Worm (Caenorhabditis elegans) whole organism, mixed stage, embryonic: Measurements from ENCODE around the gene C46G7.2.
A peak's percentile ranks its signal among the peaks of the same experiment; 100 is the strongest.

Experiments
- M03D4.4 ChIP-seq: sonication (generic microtip); optimal IDR thresholded peaks from 2 replicates; lab custom pipeline; 2017; ENCODE audit warnings: mild to moderate bottlenecking, missing genetic modification characterization, missing compliant biosample characterization
- bed-3 ChIP-seq: fragments of 200-800 bp; sonication (Bioruptor generic); optimal IDR thresholded peaks from 3 replicates; lab custom pipeline; 2018; ENCODE audit warnings: mild to moderate bottlenecking, missing genetic modification characterization, moderate library complexity, missing compliant biosample characterization
- ceh-39 ChIP-seq: fragments of 150-350 bp; optimal IDR thresholded peaks from 2 replicates; lab custom pipeline; 2014; ENCODE audit warnings: missing biosample characterization, missing genetic modification characterization
- ceh-43 ChIP-seq: fragments of 200-800 bp; sonication (Bioruptor generic); optimal IDR thresholded peaks from 2 replicates; lab custom pipeline; 2018; ENCODE audit warnings: mild to moderate bottlenecking, missing genetic modification characterization, moderate library complexity, missing compliant biosample characterization
- ceh-83 ChIP-seq: fragments of 200-800 bp; sonication (Bioruptor generic); optimal IDR thresholded peaks from 2 replicates; lab custom pipeline; 2018; ENCODE audit warnings: mild to moderate bottlenecking, missing genetic modification characterization, missing compliant biosample characterization
- ces-1 ChIP-seq: fragments of 150-350 bp; optimal IDR thresholded peaks from 2 replicates; lab custom pipeline; 2014; ENCODE audit warnings: missing biosample characterization, missing genetic modification reagents, missing genetic modification characterization
- cnd-1 ChIP-seq: fragments of 200-800 bp; sonication (Bioruptor generic); optimal IDR thresholded peaks from 2 replicates; lab custom pipeline; 2018; ENCODE audit warnings: mild to moderate bottlenecking, missing genetic modification characterization, missing compliant biosample characterization
- drap-1 ChIP-seq: fragments of 200-800 bp; sonication (Bioruptor generic); optimal IDR thresholded peaks from 3 replicates; lab custom pipeline; 2018; ENCODE audit warnings: mild to moderate bottlenecking, missing genetic modification characterization, missing compliant biosample characterization
- elt-1 ChIP-seq: sonication (generic microtip); optimal IDR thresholded peaks from 2 replicates; lab custom pipeline; 2017; ENCODE audit warnings: missing genetic modification characterization, mild to moderate bottlenecking, missing compliant biosample characterization, antibody characterized with exemption, moderate library complexity, borderline replicate concordance; ENCODE audit not compliant: insufficient read depth
- flh-1 ChIP-seq: fragments of 200-800 bp; sonication (Bioruptor generic); optimal IDR thresholded peaks from 2 replicates; lab custom pipeline; 2018; ENCODE audit warnings: mild to moderate bottlenecking, missing genetic modification characterization, moderate library complexity, missing compliant biosample characterization
- ham-2 ChIP-seq: fragments of 200-800 bp; sonication (Bioruptor generic); optimal IDR thresholded peaks from 2 replicates; lab custom pipeline; 2018; ENCODE audit warnings: mild to moderate bottlenecking, missing genetic modification characterization, missing compliant biosample characterization
- hlh-1 ChIP-seq: fragments of 150-350 bp; optimal IDR thresholded peaks from 2 replicates; lab custom pipeline; 2014; ENCODE audit warnings: missing biosample characterization, missing genetic modification reagents, missing genetic modification characterization
- lin-13 ChIP-seq: fragments of 150-350 bp; optimal IDR thresholded peaks from 2 replicates; lab custom pipeline; 2014; ENCODE audit warnings: missing biosample characterization, missing genetic modification characterization
- lin-32 ChIP-seq: fragments of 200-800 bp; sonication (Bioruptor generic); optimal IDR thresholded peaks from 2 replicates; lab custom pipeline; 2018; ENCODE audit warnings: mild to moderate bottlenecking, missing genetic modification characterization, missing compliant biosample characterization
- lsy-2 ChIP-seq: fragments of 150-350 bp; optimal IDR thresholded peaks from 2 replicates; lab custom pipeline; 2014; ENCODE audit warnings: missing biosample characterization, missing genetic modification characterization
- mab-5 ChIP-seq: fragments of 150-350 bp; optimal IDR thresholded peaks from 2 replicates; lab custom pipeline; 2014; ENCODE audit warnings: missing biosample characterization, missing genetic modification characterization
- mls-2 ChIP-seq: sonication (generic microtip); optimal IDR thresholded peaks from 2 replicates; lab custom pipeline; 2016; ENCODE audit warnings: mild to moderate bottlenecking, missing genetic modification characterization, moderate library complexity, missing compliant biosample characterization
- nhr-12 ChIP-seq: fragments of 150-350 bp; optimal IDR thresholded peaks from 2 replicates; lab custom pipeline; 2014; ENCODE audit warnings: missing biosample characterization, missing genetic modification characterization
- nhr-2 ChIP-seq: fragments of 150-350 bp; optimal IDR thresholded peaks from 2 replicates; lab custom pipeline; 2014; ENCODE audit warnings: missing biosample characterization, missing genetic modification characterization
- nhr-237 ChIP-seq: fragments of 150-350 bp; optimal IDR thresholded peaks from 2 replicates; lab custom pipeline; 2014; ENCODE audit warnings: missing biosample characterization, missing genetic modification characterization
- nhr-76 ChIP-seq: sonication (generic microtip); optimal IDR thresholded peaks from 2 replicates; lab custom pipeline; 2017; ENCODE audit warnings: missing biosample characterization, missing genetic modification characterization
- pha-4 ChIP-seq: fragments of 150-350 bp; optimal IDR thresholded peaks from 2 replicates; lab custom pipeline; 2018; ENCODE audit warnings: missing biosample characterization, missing genetic modification reagents, missing genetic modification characterization
- snpc-4 ChIP-seq: fragments of 150-350 bp; optimal IDR thresholded peaks from 2 replicates; lab custom pipeline; 2014; ENCODE audit warnings: missing biosample characterization, missing genetic modification characterization
- sptf-1 ChIP-seq: sonication (generic microtip); optimal IDR thresholded peaks from 2 replicates; lab custom pipeline; 2017; ENCODE audit warnings: mild to moderate bottlenecking, missing genetic modification characterization, moderate library complexity, missing compliant biosample characterization
- tbx-8 ChIP-seq: fragments of 200-800 bp; sonication (Bioruptor generic); optimal IDR thresholded peaks from 2 replicates; lab custom pipeline; 2018; ENCODE audit warnings: mild to moderate bottlenecking, missing genetic modification characterization, moderate library complexity, missing compliant biosample characterization
- unc-120 ChIP-seq: sonication (generic microtip); optimal IDR thresholded peaks from 2 replicates; lab custom pipeline; 2017; ENCODE audit warnings: missing genetic modification characterization, missing compliant biosample characterization; ENCODE audit not compliant: poor library complexity, severe bottlenecking
- unc-62 ChIP-seq: fragments of 150-350 bp; optimal IDR thresholded peaks from 2 replicates; lab custom pipeline; 2014; ENCODE audit warnings: missing biosample characterization, missing genetic modification reagents, missing genetic modification characterization
- zip-8 ChIP-seq: fragments of 150-350 bp; optimal IDR thresholded peaks from 2 replicates; lab custom pipeline; 2014; ENCODE audit warnings: missing biosample characterization, missing genetic modification characterization
- ztf-11 ChIP-seq: fragments of 150-350 bp; optimal IDR thresholded peaks from 2 replicates; lab custom pipeline; 2014; ENCODE audit warnings: missing biosample characterization, missing genetic modification characterization

C46G7.2 gene

DNA sequence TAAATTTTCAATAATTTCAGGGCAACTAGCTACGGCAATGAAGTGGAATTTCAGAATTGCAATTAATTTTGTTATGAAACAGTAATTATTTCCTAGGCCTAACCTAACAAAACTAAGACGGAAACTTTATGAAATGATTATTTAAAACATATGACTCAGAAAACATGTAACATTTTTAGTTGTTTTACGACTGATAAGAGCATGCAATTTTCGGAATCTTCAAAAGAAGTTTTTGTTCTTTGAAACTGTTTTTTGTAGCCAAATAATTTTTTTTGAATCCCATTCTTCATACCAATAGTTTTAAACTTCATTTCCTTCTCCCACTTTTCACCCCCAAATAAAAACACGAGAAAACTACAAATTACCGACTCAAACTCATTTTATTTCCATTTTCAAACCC lies 34.1 kb downstream of the C46G7.2 start:
- TF ChIP-seq pha-4 (tag; lab: Kevin White, UChicago) (no peak), hlh-1 (no peak), ztf-11 (no peak), ceh-39 (tag; lab: Kevin White, UChicago) (no peak), zip-8 (tag; lab: Kevin White, UChicago) (no peak), unc-62 (GFP tag; lab: Kevin White, UChicago) (no peak), tbx-8 (GFP tag; lab: Kevin White, UChicago) (no peak), mab-5 (no peak), sptf-1 (no peak), nhr-2 (tag; lab: Kevin White, UChicago) (no peak), cnd-1 (no peak), nhr-12 (tag; lab: Kevin White, UChicago) (no peak)

DNA sequence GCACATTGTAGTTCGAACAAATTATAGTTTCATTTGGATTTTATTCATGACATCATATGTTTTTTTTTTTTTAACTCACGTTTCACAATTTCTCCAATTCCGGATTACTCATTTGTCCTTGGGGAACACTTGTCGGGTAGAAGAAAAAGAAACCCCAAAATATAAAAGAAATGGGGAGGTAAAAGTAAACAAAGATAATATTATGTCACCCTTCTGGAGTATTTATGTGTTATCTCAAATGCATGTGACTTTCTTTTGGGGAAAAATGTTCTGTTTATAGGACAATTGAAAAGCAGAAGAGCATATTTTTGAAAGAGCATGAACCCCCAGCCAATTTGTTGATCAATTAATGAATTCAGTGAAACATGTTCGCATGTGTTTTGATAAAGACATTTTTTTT lies 36.9 kb downstream of the C46G7.2 start:
- TF ChIP-seq zip-8 (tag; lab: Kevin White, UChicago) (no peak), M03D4.4 (tag; lab: Kevin White, UChicago) (no peak), nhr-2 (tag; lab: Kevin White, UChicago) (no peak), mls-2 (tag; lab: Kevin White, UChicago) (no peak), nhr-237 (tag; lab: Kevin White, UChicago) (no peak), sptf-1 (no peak), cnd-1 (no peak), ceh-39 (tag; lab: Kevin White, UChicago) (no peak), flh-1 (GFP tag; lab: Kevin White, UChicago) (no peak), lin-32 (GFP tag; lab: Kevin White, UChicago) (no peak), ham-2 (GFP tag; lab: Kevin White, UChicago) (no peak), nhr-76 (tag; lab: Kevin White, UChicago) (no peak), tbx-8 (GFP tag; lab: Kevin White, UChicago) (no peak), drap-1 (GFP tag; lab: Kevin White, UChicago) (no peak), lin-13 (tag; lab: Kevin White, UChicago) (no peak), lsy-2 (tag; lab: Kevin White, UChicago) (no peak), ceh-83 (GFP tag; lab: Kevin White, UChicago) (no peak), bed-3 (GFP tag; lab: Kevin White, UChicago) (no peak), snpc-4 (no peak), ceh-43 (GFP tag; lab: Kevin White, UChicago) (no peak)

DNA sequence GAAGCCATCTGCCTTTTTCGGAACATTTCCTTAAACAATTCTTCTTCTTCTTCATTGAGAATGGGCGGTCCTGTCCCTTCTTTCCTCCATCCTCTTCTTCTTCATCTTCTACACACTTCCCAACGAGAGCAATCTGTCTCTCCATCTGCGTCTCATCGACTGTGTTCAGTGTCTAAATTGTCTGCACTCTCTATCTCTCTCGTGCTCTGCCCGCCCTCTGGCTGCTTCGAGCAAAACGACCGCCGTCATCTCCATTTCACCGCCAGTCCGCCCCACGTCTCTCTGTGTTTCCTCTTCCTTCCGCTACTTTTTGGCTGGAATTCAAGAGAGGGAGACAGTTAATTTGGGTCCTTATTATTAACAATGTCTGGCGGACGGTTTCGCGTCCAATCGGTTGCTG lies 38.4 kb downstream of the C46G7.2 start:
- TF ChIP-seq ces-1 (GFP tag; lab: Kevin White, UChicago), result peak; percentile 47
- TF ChIP-seq nhr-2 (tag; lab: Kevin White, UChicago), result no peak
- TF ChIP-seq, all 35 proteins: peak for 1

DNA sequence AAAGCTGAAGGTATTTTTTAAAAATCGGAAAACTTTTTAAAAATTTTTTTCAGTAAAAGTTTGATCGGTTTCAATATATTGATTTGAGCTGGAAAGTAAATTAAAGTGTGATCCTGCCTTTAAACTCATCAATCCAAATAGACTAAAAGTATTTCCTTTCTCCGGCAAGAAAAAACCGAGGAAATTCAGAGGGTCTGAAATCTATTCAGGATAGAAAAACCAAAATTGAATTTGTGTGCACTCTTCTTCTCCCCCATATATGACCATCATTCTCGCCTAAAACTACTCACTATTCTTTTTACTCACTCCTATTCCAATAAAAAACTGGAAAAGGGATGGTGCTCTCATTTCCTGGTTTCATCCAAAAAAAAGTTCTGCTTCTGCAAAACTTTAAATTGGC lies 39.8 kb downstream of the C46G7.2 start:
- no peak for TF ChIP-seq unc-120 (tag; lab: Kevin White, UChicago)
- peak; percentile 77 for TF ChIP-seq ces-1 (GFP tag; lab: Kevin White, UChicago)
- TF ChIP-seq, all 35 proteins: peak for 1

DNA sequence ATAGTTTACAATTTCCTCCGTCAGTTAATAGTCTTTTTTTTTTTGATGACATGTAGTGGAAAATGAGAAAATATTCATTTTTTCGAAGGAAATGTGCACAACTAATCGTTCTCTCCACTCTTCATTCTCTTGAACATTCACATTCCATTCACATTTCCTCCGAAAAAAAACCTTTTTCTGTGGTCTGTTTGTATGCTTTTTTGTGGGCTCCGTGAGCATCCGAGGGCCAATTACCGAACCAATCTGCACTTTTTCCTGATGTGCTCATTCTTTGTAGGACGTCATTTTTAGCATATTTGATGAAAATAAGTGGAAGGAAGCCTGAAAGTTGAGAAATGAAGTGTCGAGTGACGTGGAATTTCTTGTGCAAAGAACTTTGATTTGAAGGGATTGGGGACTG lies 44.7 kb downstream of the C46G7.2 start:
- TF ChIP-seq unc-62 (GFP tag; lab: Kevin White, UChicago) (no peak), ztf-11 (no peak), elt-1 (tag; lab: Kevin White, UChicago) (no peak), lin-32 (GFP tag; lab: Kevin White, UChicago) (no peak)

DNA sequence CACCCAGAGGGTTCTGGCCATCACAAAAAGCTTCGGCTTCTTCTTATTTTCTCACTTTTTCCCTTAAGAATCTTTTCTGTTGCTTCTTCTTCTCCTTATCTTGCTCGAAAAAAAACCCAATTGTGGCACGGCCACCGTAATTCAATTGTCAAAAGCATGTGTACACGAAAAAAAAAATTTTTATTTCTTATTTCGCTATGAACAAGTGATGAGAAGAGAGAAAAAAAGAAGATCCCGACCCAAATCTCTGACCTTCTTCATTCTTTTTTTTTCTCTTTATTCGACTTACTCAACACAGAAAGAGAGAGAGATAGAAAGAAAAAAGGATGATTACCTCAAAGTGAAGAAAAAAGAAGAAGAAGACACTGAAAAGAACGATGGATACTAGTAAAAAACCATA lies 45.9 kb downstream of the C46G7.2 start:
- TF ChIP-seq zip-8 (tag; lab: Kevin White, UChicago), result no peak
- no peak for TF ChIP-seq lsy-2 (tag; lab: Kevin White, UChicago)
- TF ChIP-seq ces-1 (GFP tag; lab: Kevin White, UChicago), result peak; percentile 93
- no peak for TF ChIP-seq ceh-39 (tag; lab: Kevin White, UChicago)
- no peak for TF ChIP-seq lin-32 (GFP tag; lab: Kevin White, UChicago)
- no peak for TF ChIP-seq unc-120 (tag; lab: Kevin White, UChicago)
